Fruit fly (Drosophila melanogaster) whole organism, embryonic: ENCODE results near the gene CG42494.

Experiments
- Ada2b ChIP-seq: fragments of 200-800 bp; sonication (Bioruptor generic); IDR thresholded peaks from 2 replicates; pipeline ENCODE4 v1.3.6; 2022; ENCODE audit warnings: missing biosample characterization, missing genetic modification characterization
- Adf1 ChIP-seq: fragments of 200-800 bp; sonication (Bioruptor generic); IDR thresholded peaks from 2 replicates; pipeline ENCODE4 v1.3.6; 2022; ENCODE audit warnings: missing biosample characterization, missing genetic modification characterization
- BtbVII ChIP-seq: fragments of 200-800 bp; sonication (Bioruptor generic); optimal IDR thresholded peaks from 3 replicates; lab custom pipeline; 2017; ENCODE audit warnings: missing biosample characterization, mild to moderate bottlenecking, missing genetic modification characterization
- CG10209 ChIP-seq: fragments of 200-800 bp; sonication (Bioruptor generic); optimal IDR thresholded peaks from 3 replicates; lab custom pipeline; 2017; ENCODE audit warnings: missing biosample characterization, mild to moderate bottlenecking, missing genetic modification characterization, missing genetic modification reagents
- CG12155 ChIP-seq: fragments of 200-800 bp; sonication (Bioruptor generic); optimal IDR thresholded peaks from 3 replicates; lab custom pipeline; 2016; ENCODE audit warnings: missing biosample characterization, missing genetic modification characterization
- CG12219 ChIP-seq: fragments of 200-800 bp; sonication (Bioruptor generic); optimal IDR thresholded peaks from 3 replicates; lab custom pipeline; 2018; ENCODE audit warnings: missing biosample characterization, mild to moderate bottlenecking, missing genetic modification characterization
- CG12236 ChIP-seq: fragments of 200-800 bp; sonication (Bioruptor generic); optimal IDR thresholded peaks from 2 replicates; lab custom pipeline; 2016; ENCODE audit warnings: missing biosample characterization, missing genetic modification characterization
- CG1233 ChIP-seq: fragments of 200-800 bp; sonication (Bioruptor generic); optimal IDR thresholded peaks from 4 replicates; lab custom pipeline; 2018; ENCODE audit warnings: missing biosample characterization, mild to moderate bottlenecking, missing genetic modification characterization
- CG15479 ChIP-seq: fragments of 200-800 bp; sonication (Bioruptor generic); optimal IDR thresholded peaks from 3 replicates; lab custom pipeline; 2019; ENCODE audit warnings: missing biosample characterization, mild to moderate bottlenecking, missing genetic modification characterization, moderate library complexity
- CG3163 ChIP-seq: fragments of 200-800 bp; sonication (Bioruptor generic); optimal IDR thresholded peaks from 3 replicates; lab custom pipeline; 2016; ENCODE audit warnings: missing biosample characterization, missing genetic modification characterization
- CG4424 ChIP-seq: fragments of 200-800 bp; sonication (Bioruptor generic); optimal IDR thresholded peaks from 3 replicates; lab custom pipeline; 2016; ENCODE audit warnings: missing biosample characterization, missing genetic modification characterization
- CG6254 ChIP-seq: fragments of 200-800 bp; sonication (Bioruptor generic); optimal IDR thresholded peaks from 3 replicates; lab custom pipeline; 2017; ENCODE audit warnings: mild to moderate bottlenecking, missing biosample characterization, missing genetic modification reagents, missing genetic modification characterization
- CG6765 ChIP-seq: fragments of 200-800 bp; sonication (Bioruptor generic); optimal IDR thresholded peaks from 3 replicates; lab custom pipeline; 2017; ENCODE audit warnings: missing biosample characterization, mild to moderate bottlenecking, missing genetic modification characterization
- CG7556 ChIP-seq: fragments of 200-800 bp; sonication (Bioruptor generic); optimal IDR thresholded peaks from 2 replicates; lab custom pipeline; 2017; ENCODE audit warnings: missing biosample characterization, mild to moderate bottlenecking, missing genetic modification characterization
- Dbx ChIP-seq: fragments of 200-800 bp; sonication (Bioruptor generic); IDR thresholded peaks from 3 replicates; pipeline ENCODE4 v1.3.6; 2022; ENCODE audit warnings: missing biosample characterization, missing genetic modification characterization
- Doc3 ChIP-seq: fragments of 200-800 bp; sonication (Bioruptor generic); IDR thresholded peaks from 3 replicates; pipeline ENCODE4 v1.3.6; 2022; ENCODE audit warnings: missing biosample characterization, missing genetic modification characterization; ENCODE audit not compliant: partially characterized antibody
- Drgx ChIP-seq: fragments of 200-800 bp; sonication (Bioruptor generic); IDR thresholded peaks from 2 replicates; pipeline ENCODE4 v1.3.6; 2022; ENCODE audit warnings: missing biosample characterization, missing genetic modification characterization
- HLH3B ChIP-seq: fragments of 200-800 bp; sonication (Bioruptor generic); IDR thresholded peaks from 2 replicates; pipeline ENCODE4 v1.3.6; 2022; ENCODE audit warnings: missing biosample characterization, missing genetic modification characterization
- HLHmδ ChIP-seq: fragments of 200-800 bp; sonication (Bioruptor generic); optimal IDR thresholded peaks from 2 replicates; lab custom pipeline; 2018; ENCODE audit warnings: missing biosample characterization, mild to moderate bottlenecking, missing genetic modification characterization, moderate library complexity
- Hand ChIP-seq: fragments of 200-800 bp; sonication (Bioruptor generic); optimal IDR thresholded peaks from 2 replicates; lab custom pipeline; 2017; ENCODE audit warnings: mild to moderate bottlenecking, missing biosample characterization, missing genetic modification reagents, missing genetic modification characterization
- HmgD ChIP-seq: fragments of 200-800 bp; sonication (Bioruptor generic); optimal IDR thresholded peaks from 3 replicates; lab custom pipeline; 2016; ENCODE audit warnings: missing biosample characterization, missing genetic modification characterization
- Lpt ChIP-seq: fragments of >200 bp; optimal IDR thresholded peaks from 2 replicates; lab custom pipeline; 2018; ENCODE audit warnings: missing biosample characterization, missing genetic modification characterization
- Med ChIP-seq: fragments of 200-800 bp; sonication (Bioruptor generic); peaks from one replicate; lab custom pipeline; 2016; ENCODE audit warnings: missing biosample characterization, missing genetic modification characterization, mild to moderate bottlenecking, inconsistent platforms, moderate library complexity
- Neu2 ChIP-seq: fragments of 200-800 bp; sonication (Bioruptor generic); optimal IDR thresholded peaks from 3 replicates; lab custom pipeline; 2016; ENCODE audit warnings: missing biosample characterization, missing genetic modification characterization, borderline replicate concordance
- Pdp1 ChIP-seq, 2 experiments: fragments of 200-800 bp; sonication (Bioruptor generic); optimal IDR thresholded peaks; 3 replicates each; lab custom pipeline; 2016; ENCODE audit warnings: missing biosample characterization in 2 of 2, missing genetic modification characterization in 2 of 2, mild to moderate bottlenecking in 1 of 2, moderate library complexity in 1 of 2
- Ptx1 ChIP-seq: fragments of 200-800 bp; sonication (Bioruptor generic); IDR thresholded peaks from 2 replicates; pipeline ENCODE4 v1.3.6; 2022; ENCODE audit warnings: missing biosample characterization, missing genetic modification characterization
- Sry-δ ChIP-seq: fragments of 200-800 bp; sonication (Bioruptor generic); optimal IDR thresholded peaks from 2 replicates; lab custom pipeline; 2016; ENCODE audit warnings: missing biosample characterization, missing genetic modification characterization
- bbx ChIP-seq: fragments of 200-800 bp; sonication (Bioruptor generic); IDR thresholded peaks from 2 replicates; pipeline ENCODE4 v1.3.6; 2022; ENCODE audit warnings: missing biosample characterization, missing genetic modification characterization; ENCODE audit not compliant: partially characterized antibody
- bsh ChIP-seq, 2 experiments: fragments of 200-800 bp; sonication (Bioruptor generic); optimal IDR thresholded peaks; 2 replicates each; lab custom pipeline; 2017 to 2018; ENCODE audit warnings: mild to moderate bottlenecking in 2 of 2, missing biosample characterization in 2 of 2, missing genetic modification characterization in 2 of 2, moderate library complexity in 1 of 2
- crp ChIP-seq, 2 experiments: fragments of 200-800 bp; sonication (Bioruptor generic); optimal IDR thresholded peaks; 2 replicates in 1 of 2; 3 replicates in 1 of 2; lab custom pipeline; 2017; ENCODE audit warnings: missing biosample characterization in 2 of 2, missing genetic modification characterization in 2 of 2, mild to moderate bottlenecking in 1 of 2, moderate library complexity in 1 of 2
- disco-r ChIP-seq: fragments of 200-800 bp; sonication (Bioruptor generic); optimal IDR thresholded peaks from 2 replicates; lab custom pipeline; 2016; ENCODE audit warnings: missing biosample characterization, missing genetic modification characterization
- ems ChIP-seq: fragments of 200-800 bp; sonication (Bioruptor generic); optimal IDR thresholded peaks from 3 replicates; lab custom pipeline; 2016; ENCODE audit warnings: missing biosample characterization, missing genetic modification characterization
- eve ChIP-seq, 2 experiments: fragments of >200 bp; optimal IDR thresholded peaks; 2 replicates each; lab custom pipeline; 2017; ENCODE audit warnings: missing biosample characterization in 2 of 2, missing genetic modification characterization in 2 of 2
- fd64A ChIP-seq: fragments of 200-800 bp; sonication (Bioruptor generic); optimal IDR thresholded peaks from 3 replicates; lab custom pipeline; 2018; ENCODE audit warnings: missing biosample characterization, mild to moderate bottlenecking, missing genetic modification characterization
- ftz-f1 ChIP-seq: fragments of 200-800 bp; sonication (Bioruptor generic); optimal IDR thresholded peaks from 2 replicates; lab custom pipeline; 2016; ENCODE audit warnings: missing biosample characterization, missing genetic modification characterization
- hb ChIP-seq: fragments of 200-800 bp; sonication (Bioruptor generic); IDR thresholded peaks from 3 replicates; pipeline ENCODE4 v1.3.6; 2022; ENCODE audit warnings: missing biosample characterization, missing genetic modification characterization; ENCODE audit not compliant: partially characterized antibody
- mld ChIP-seq: fragments of 200-800 bp; sonication (Bioruptor generic); IDR thresholded peaks from 3 replicates; pipeline ENCODE4 v1.3.6; 2022; ENCODE audit warnings: missing biosample characterization, missing genetic modification characterization; ENCODE audit not compliant: partially characterized antibody
- onecut ChIP-seq: fragments of 200-800 bp; sonication (Bioruptor generic); IDR thresholded peaks from 2 replicates; pipeline ENCODE4 v1.3.6; 2022; ENCODE audit warnings: missing biosample characterization, missing genetic modification characterization
- org-1 ChIP-seq: fragments of 200-800 bp; sonication (Bioruptor generic); optimal IDR thresholded peaks from 2 replicates; lab custom pipeline; 2017; ENCODE audit warnings: missing biosample characterization, missing genetic modification characterization
- schlank ChIP-seq: fragments of 200-800 bp; sonication (Bioruptor generic); optimal IDR thresholded peaks from 2 replicates; lab custom pipeline; 2018; ENCODE audit warnings: missing biosample characterization, mild to moderate bottlenecking, missing genetic modification characterization
- scrt ChIP-seq: fragments of 200-800 bp; sonication (Bioruptor generic); optimal IDR thresholded peaks from 2 replicates; lab custom pipeline; 2018; ENCODE audit warnings: missing biosample characterization, mild to moderate bottlenecking, missing genetic modification characterization, moderate library complexity
- sens ChIP-seq: fragments of 200-800 bp; sonication (Bioruptor generic); peaks from one replicate; lab custom pipeline; 2016; ENCODE audit warnings: missing biosample characterization, missing genetic modification characterization
- seq ChIP-seq: fragments of 200-800 bp; sonication (Bioruptor generic); IDR thresholded peaks from 2 replicates; pipeline ENCODE4 v1.3.6; 2022; ENCODE audit warnings: missing biosample characterization, missing genetic modification characterization
- sob ChIP-seq: fragments of 200-800 bp; sonication (Bioruptor generic); IDR thresholded peaks from 2 replicates; pipeline ENCODE4 v1.3.6; 2022; ENCODE audit warnings: missing biosample characterization, missing genetic modification characterization
- zen2 ChIP-seq: fragments of 200-800 bp; sonication (Bioruptor generic); IDR thresholded peaks from 3 replicates; pipeline ENCODE4 v1.3.6; 2022; ENCODE audit warnings: missing biosample characterization, missing genetic modification characterization; ENCODE audit not compliant: partially characterized antibody

CG42494 gene

dm6 chr3L:3224740-3225719, 40.8 kb downstream of the CG42494 start, which contains the start of gene Larp4B (continued):
- TF ChIP-seq HLHmδ (GFP tag; lab: Kevin White, UChicago) (no peak), crp (GFP tag; optimal IDR thresholded peaks at IDR 0.05; lab: Kevin White, UChicago) (peak in 1 of 2 experiments; percentile 40), CG7556 (GFP tag; lab: Kevin White, UChicago) (no peak), CG6765 (GFP tag; lab: Kevin White, UChicago) (no peak), fd64A (GFP tag; lab: Kevin White, UChicago) (no peak), CG4424 (GFP tag; lab: Kevin White, UChicago) (no peak), CG12236 (no peak), CG10209 (no peak), org-1 (GFP tag; lab: Kevin White, UChicago) (no peak), HLH3B (no peak), schlank (no peak), CG1233 (no peak), eve (GFP tag; optimal IDR thresholded peaks at IDR 0.05; lab: Kevin White, UChicago) (no peak), ems (GFP tag; lab: Kevin White, UChicago) (no peak), Lpt (no peak), scrt (GFP tag; lab: Kevin White, UChicago) (no peak)
- TF ChIP-seq, all 482 proteins: peak for 132

DNA sequence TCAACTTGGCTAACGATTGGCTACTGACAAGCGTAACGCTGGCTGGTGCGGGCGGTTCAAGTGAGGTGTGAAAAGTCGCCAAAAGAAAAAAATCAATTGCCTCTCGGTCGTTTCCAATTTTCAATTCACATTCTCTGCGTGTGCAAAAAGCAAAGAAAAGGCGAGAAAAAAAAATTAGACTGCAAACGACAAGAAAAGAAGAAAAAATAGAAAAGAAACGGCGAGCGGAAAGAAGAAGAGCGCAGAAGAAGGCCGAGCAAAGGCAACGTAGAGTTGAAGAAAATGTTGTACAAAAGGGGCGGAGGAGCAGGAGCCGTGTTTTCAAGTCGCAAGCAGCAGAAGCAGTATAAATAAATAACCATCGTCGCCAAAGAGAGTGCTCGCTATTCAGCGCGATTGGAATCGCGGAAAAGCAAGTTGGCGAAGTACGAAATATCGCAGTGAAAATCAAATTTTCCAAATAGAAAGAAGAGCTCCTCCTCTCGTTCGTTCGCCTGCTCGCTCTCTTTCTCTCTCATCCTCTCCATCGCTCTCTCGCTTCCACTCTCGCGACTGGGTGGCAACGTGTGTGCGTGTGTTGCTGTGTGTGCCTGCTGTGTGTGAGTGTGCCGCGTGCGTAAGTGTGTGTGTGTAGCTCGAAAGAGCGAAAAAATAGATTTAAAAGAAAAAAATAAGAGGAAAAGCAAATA, 41.7 kb downstream of the CG42494 start:
- no peak for TF ChIP-seq Pdp1 (GFP tag; optimal IDR thresholded peaks at IDR 0.05; lab: Kevin White, UChicago)
- TF ChIP-seq Neu2, result no peak
- 0 out of 2 replicates have a peak, but pooled peaks have one; percentile 11 for TF ChIP-seq Drgx (GFP tag; lab: Robert Waterston, UW)
- peak; percentile 16 for TF ChIP-seq HmgD (GFP tag; lab: Kevin White, UChicago)
- TF ChIP-seq sens (GFP tag; lab: Kevin White, UChicago), result peak; percentile 10
- peak; percentile 17 for TF ChIP-seq disco-r (GFP tag; lab: Kevin White, UChicago)
- TF ChIP-seq CG6254 (GFP tag; lab: Kevin White, UChicago), result peak; percentile 20
- peak; percentile 22 for TF ChIP-seq Med (GFP tag; lab: Kevin White, UChicago)
- no peak for TF ChIP-seq seq
- no peak for TF ChIP-seq bbx (GFP tag; lab: Robert Waterston, UW)
- TF ChIP-seq Doc3 (GFP tag; lab: Robert Waterston, UW), result 0 out of 3 replicates have a peak, but pooled peaks have one; percentile 5
- TF ChIP-seq BtbVII, result peak; percentile 51
- peak; percentile 54 for TF ChIP-seq Hand (GFP tag; lab: Kevin White, UChicago)
- peak; percentile 34 for TF ChIP-seq ftz-f1 (GFP tag; lab: Kevin White, UChicago)
- TF ChIP-seq zen2, result 0 out of 3 replicates have a peak, but pooled peaks have one; percentile 15
- peak; percentile 20; the same call in 1 of the 2 replicates for TF ChIP-seq sob (GFP tag; lab: Robert Waterston, UW)
- peak; percentile 57 for TF ChIP-seq CG12219 (GFP tag; lab: Kevin White, UChicago)
- peak; percentile 66 for TF ChIP-seq CG3163 (GFP tag; lab: Kevin White, UChicago)
- TF ChIP-seq hb (GFP tag; lab: Robert Waterston, UW), result 0 out of 3 replicates have a peak, but pooled peaks have one; percentile 18
- TF ChIP-seq HLH3B, result no peak
- peak; percentile 6; the same call in 1 of the 2 replicates for TF ChIP-seq onecut (GFP tag; lab: Robert Waterston, UW)
- no peak for TF ChIP-seq Ada2b (GFP tag; lab: Robert Waterston, UW)
- peak in 1 of 2 experiments; percentile 48 for TF ChIP-seq bsh (GFP tag; optimal IDR thresholded peaks at IDR 0.05; lab: Kevin White, UChicago)
- TF ChIP-seq Dbx (GFP tag; lab: Robert Waterston, UW), result 0 out of 3 replicates have a peak, but pooled peaks have one; percentile 13
- peak; percentile 19 for TF ChIP-seq CG12155 (GFP tag; lab: Kevin White, UChicago)
- TF ChIP-seq Adf1 (GFP tag; lab: Robert Waterston, UW), result peak; percentile 32; the same call in 1 of the 2 replicates
- TF ChIP-seq Sry-δ, result no peak
- no peak for TF ChIP-seq mld
- peak; percentile 58 for TF ChIP-seq CG15479 (GFP tag; lab: Kevin White, UChicago)
- no peak for TF ChIP-seq Ptx1 (GFP tag; lab: Robert Waterston, UW)
